Worm (Caenorhabditis elegans): ENCODE results near the gene Y22D7AL.7.

Gene Y22D7AL.7

ce11 chrIII:1554347-1554746 is 22.2 kb upstream of the Y22D7AL.7 start, which contains the start of gene ddx-35:
ddx-35 (minus strand) TSS chrIII:1554447.
- no peak for TF ChIP-seq mls-2 (tag; optimal IDR thresholded peaks at IDR 0.05)
- TF ChIP-seq unc-39 (tag; optimal IDR thresholded peaks at IDR 0.05) = no peak
- TF ChIP-seq nhr-237 (tag; optimal IDR thresholded peaks at IDR 0.05) = no peak
- TF ChIP-seq M03D4.4 (tag; optimal IDR thresholded peaks at IDR 0.05) = no peak
- no peak for TF ChIP-seq flh-1 (GFP tag; optimal IDR thresholded peaks at IDR 0.05)
- TF ChIP-seq elt-1 (tag; optimal IDR thresholded peaks at IDR 0.05; ENCODE audit: borderline replicate concordance, insufficient read depth) = no peak
- no peak for TF ChIP-seq blmp-1 (tag; optimal IDR thresholded peaks at IDR 0.05)
- no peak for TF ChIP-seq ces-1 (GFP tag; optimal IDR thresholded peaks at IDR 0.05)
- TF ChIP-seq pha-4 (tag; optimal IDR thresholded peaks at IDR 0.05) = no peak
- TF ChIP-seq nhr-2 (tag; optimal IDR thresholded peaks at IDR 0.05) = no peak
- no peak for TF ChIP-seq nhr-76 (tag; optimal IDR thresholded peaks at IDR 0.05)
- no peak for TF ChIP-seq ceh-43 (GFP tag; optimal IDR thresholded peaks at IDR 0.05)
- no peak for TF ChIP-seq nhr-12 (tag; optimal IDR thresholded peaks at IDR 0.05)
- TF ChIP-seq unc-62 (GFP tag; optimal IDR thresholded peaks at IDR 0.05) = no peak
- TF ChIP-seq sptf-1 (tag; optimal IDR thresholded peaks at IDR 0.05) = no peak

ce11 chrIII:1558441-1559159 is 18.0 kb upstream of the Y22D7AL.7 start, which contains the start of the genes eelo-1 and Y67D2.2:
eelo-1 (minus strand) TSS chrIII:1558529.
Y67D2.2 (plus strand) TSS chrIII:1558800.
- TF ChIP-seq lin-13 (tag; optimal IDR thresholded peaks at IDR 0.05) (peak; percentile 33), ces-1 (GFP tag; optimal IDR thresholded peaks at IDR 0.05) (peak; percentile 61), lsy-2 (tag; optimal IDR thresholded peaks at IDR 0.05) (peak; percentile 26), mep-1 (tag; optimal IDR thresholded peaks at IDR 0.05) (peak; percentile 45), nhr-2 (tag; optimal IDR thresholded peaks at IDR 0.05) (no peak)

ce11 chrIII:1570006-1570405 is 6.5 kb upstream of the Y22D7AL.7 start, which contains the start of gene rep-1:
rep-1 (plus strand) TSS chrIII:1570306.
- TF ChIP-seq hlh-1 (tag; optimal IDR thresholded peaks at IDR 0.05) = no peak

- TF ChIP-seq drap-1 (GFP tag; optimal IDR thresholded peaks at IDR 0.05) (no peak), snpc-4 (tag; optimal IDR thresholded peaks at IDR 0.05) (no peak), ceh-83 (GFP tag; optimal IDR thresholded peaks at IDR 0.05) (no peak), sem-2 (GFP tag; optimal IDR thresholded peaks at IDR 0.05) (no peak), nhr-237 (tag; optimal IDR thresholded peaks at IDR 0.05) (no peak), ceh-39 (tag; optimal IDR thresholded peaks at IDR 0.05) (no peak), mls-2 (tag; optimal IDR thresholded peaks at IDR 0.05) (no peak), unc-39 (tag; optimal IDR thresholded peaks at IDR 0.05) (no peak), ces-1 (GFP tag; optimal IDR thresholded peaks at IDR 0.05) (no peak), ceh-43 (GFP tag; optimal IDR thresholded peaks at IDR 0.05) (no peak), elt-3 (tag; optimal IDR thresholded peaks at IDR 0.05) (no peak), zip-8 (tag; optimal IDR thresholded peaks at IDR 0.05) (no peak), cnd-1 (tag; optimal IDR thresholded peaks at IDR 0.05) (no peak), unc-120 (tag; optimal IDR thresholded peaks at IDR 0.05; ENCODE audit: poor library complexity, severe bottlenecking) (no peak), lin-13 (tag; optimal IDR thresholded peaks at IDR 0.05) (no peak), mab-5 (tag; optimal IDR thresholded peaks at IDR 0.05) (no peak), ham-2 (GFP tag; optimal IDR thresholded peaks at IDR 0.05) (no peak), bed-3 (GFP tag; optimal IDR thresholded peaks at IDR 0.05) (no peak)
Observed at ce11 chrIII:1575651-1576050, 900 bp upstream of the Y22D7AL.7 start.

- TF ChIP-seq unc-62 (GFP tag; optimal IDR thresholded peaks at IDR 0.05) (no peak), blmp-1 (tag; optimal IDR thresholded peaks at IDR 0.05) (no peak), mls-2 (tag; optimal IDR thresholded peaks at IDR 0.05) (no peak), tbx-8 (GFP tag; optimal IDR thresholded peaks at IDR 0.05) (no peak), drap-1 (GFP tag; optimal IDR thresholded peaks at IDR 0.05) (no peak), mep-1 (tag; optimal IDR thresholded peaks at IDR 0.05) (no peak), elt-1 (tag; optimal IDR thresholded peaks at IDR 0.05; ENCODE audit: borderline replicate concordance, insufficient read depth) (no peak), nhr-76 (tag; optimal IDR thresholded peaks at IDR 0.05) (no peak), nhr-12 (tag; optimal IDR thresholded peaks at IDR 0.05) (no peak), unc-120 (tag; optimal IDR thresholded peaks at IDR 0.05; ENCODE audit: poor library complexity, severe bottlenecking) (no peak), lin-32 (GFP tag; optimal IDR thresholded peaks at IDR 0.05) (no peak), sem-2 (GFP tag; optimal IDR thresholded peaks at IDR 0.05) (no peak), flh-1 (GFP tag; optimal IDR thresholded peaks at IDR 0.05) (no peak), ces-1 (GFP tag; optimal IDR thresholded peaks at IDR 0.05) (no peak), bed-3 (GFP tag; optimal IDR thresholded peaks at IDR 0.05) (no peak), unc-39 (tag; optimal IDR thresholded peaks at IDR 0.05) (no peak), snpc-4 (tag; optimal IDR thresholded peaks at IDR 0.05) (no peak)
Observed at ce11 chrIII:1578566-1578965, 2.0 kb downstream of the Y22D7AL.7 start.
